Worm (Caenorhabditis elegans): ENCODE data around the gene fkh-5.

DNA sequence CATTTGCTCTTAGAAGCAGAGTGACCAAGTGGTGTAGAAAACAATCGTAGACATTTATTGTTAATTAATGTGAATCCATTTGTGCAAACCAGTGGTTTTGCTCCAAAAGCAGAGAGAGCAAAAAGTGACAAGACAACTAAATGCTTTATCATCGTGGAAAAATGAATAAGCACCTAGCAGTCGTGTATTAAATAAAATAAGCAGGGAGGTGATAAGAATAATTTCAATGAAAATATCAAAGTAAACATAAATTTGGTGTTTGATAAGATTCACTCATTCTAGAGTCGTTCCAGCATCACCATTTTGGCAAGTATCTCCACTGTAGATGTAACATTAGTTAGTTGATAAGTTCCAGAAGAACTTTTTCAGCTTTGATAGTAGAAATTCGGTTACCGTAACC, 42.8 kb downstream of the fkh-5 start, which contains the start of gene clec-6:
- TF ChIP-seq snpc-4 (tag; optimal IDR thresholded peaks at IDR 0.05) (no peak), lsy-2 (tag; optimal IDR thresholded peaks at IDR 0.05) (no peak), pha-4 (tag; optimal IDR thresholded peaks at IDR 0.05) (no peak), lin-32 (GFP tag; optimal IDR thresholded peaks at IDR 0.05) (no peak), mab-5 (tag; optimal IDR thresholded peaks at IDR 0.05) (no peak), elt-1 (tag; optimal IDR thresholded peaks at IDR 0.05; ENCODE audit: borderline replicate concordance, insufficient read depth) (no peak), nhr-12 (tag; optimal IDR thresholded peaks at IDR 0.05) (no peak), ces-1 (GFP tag; optimal IDR thresholded peaks at IDR 0.05) (no peak), elt-3 (tag; optimal IDR thresholded peaks at IDR 0.05) (no peak), mep-1 (tag; optimal IDR thresholded peaks at IDR 0.05) (no peak), nhr-76 (tag; optimal IDR thresholded peaks at IDR 0.05) (no peak), unc-62 (GFP tag; optimal IDR thresholded peaks at IDR 0.05) (no peak), nhr-2 (tag; optimal IDR thresholded peaks at IDR 0.05) (no peak), ham-2 (GFP tag; optimal IDR thresholded peaks at IDR 0.05) (no peak)

Measured in whole organism, mixed stage, embryonic.